Worm (Caenorhabditis elegans) whole organism, L4 larva: ENCODE measurements around the gene far-7.

Source experiments
- ces-1 ChIP-seq: fragments of 150-350 bp; sonication (generic microtip); optimal IDR thresholded peaks from 4 replicates; lab custom pipeline; 2014; ENCODE audit warnings: missing biosample characterization, missing genetic modification reagents, missing genetic modification characterization
- hlh-30 ChIP-seq: sonication (generic microtip); optimal IDR thresholded peaks from 2 replicates; lab custom pipeline; 2017; ENCODE audit warnings: antibody characterized with exemption, mild to moderate bottlenecking, missing genetic modification characterization, missing compliant biosample characterization; ENCODE audit not compliant: insufficient read depth
- lin-13 ChIP-seq: fragments of 150-350 bp; optimal IDR thresholded peaks from 2 replicates; lab custom pipeline; 2014; ENCODE audit warnings: missing biosample characterization, missing genetic modification reagents, missing genetic modification characterization
- pqm-1 ChIP-seq: sonication (generic microtip); optimal IDR thresholded peaks from 2 replicates; lab custom pipeline; 2017; ENCODE audit warnings: missing biosample characterization, missing genetic modification characterization
- unc-62 ChIP-seq, 3 experiments: fragments of 150-350 bp in 1 of 3; sonication (generic microtip); optimal IDR thresholded peaks in 2 of 3; peaks in 1 of 3; 1 replicate in 1 of 3; 2 replicates in 2 of 3; lab custom pipeline; 2014 to 2017; ENCODE audit warnings: missing biosample characterization in 3 of 3, missing genetic modification characterization in 3 of 3, missing genetic modification reagents in 3 of 3, missing genotype in 1 of 3
- zag-1 ChIP-seq: fragments of 150-350 bp; optimal IDR thresholded peaks from 2 replicates; lab custom pipeline; 2014; ENCODE audit warnings: missing biosample characterization, missing genetic modification characterization

ce11 chrII:290282-290681, 29.3 kb upstream of the far-7 start, which contains the start of gene djr-1.1:
- no peak for TF ChIP-seq ces-1
- no peak for TF ChIP-seq unc-62 (GFP tag; optimal IDR thresholded peaks at IDR 0.05 in 1 of 2; lab: Kevin White, UChicago)
- no peak for TF ChIP-seq unc-62 (tag; optimal IDR thresholded peaks at IDR 0.05; lab: Kevin White, UChicago)
- TF ChIP-seq zag-1 (tag; lab: Kevin White, UChicago): no peak
- TF ChIP-seq pqm-1 (tag; lab: Kevin White, UChicago): no peak
- TF ChIP-seq lin-13 (GFP tag; lab: Kevin White, UChicago): no peak
- TF ChIP-seq hlh-30 (tag; lab: Kevin White, UChicago): no peak
